Fruit fly (Drosophila melanogaster) whole organism, embryonic: ENCODE measurements around the gene CG8671.
A peak's percentile ranks its signal among the peaks of the same experiment; 100 is the strongest.

Experiments used
- B-H2 ChIP-seq: fragments of 200-800 bp; sonication (Bioruptor generic); optimal IDR thresholded peaks from 2 replicates; lab custom pipeline; 2018; ENCODE audit warnings: missing biosample characterization, mild to moderate bottlenecking, missing genetic modification characterization
- Blimp-1 ChIP-seq: fragments of 200-800 bp; sonication (Bioruptor generic); optimal IDR thresholded peaks from 3 replicates; lab custom pipeline; 2018; ENCODE audit warnings: missing biosample characterization, missing genetic modification characterization, mild to moderate bottlenecking, moderate library complexity, missing genetic modification reagents
- CG10543 ChIP-seq: fragments of 200-800 bp; sonication (Bioruptor generic); optimal IDR thresholded peaks from 3 replicates; lab custom pipeline; 2017; ENCODE audit warnings: missing biosample characterization, mild to moderate bottlenecking, missing genetic modification characterization, moderate library complexity
- CG10565 ChIP-seq: fragments of 200-800 bp; sonication (Bioruptor generic); optimal IDR thresholded peaks from 3 replicates; lab custom pipeline; 2016; ENCODE audit warnings: missing biosample characterization, mild to moderate bottlenecking, missing genetic modification characterization
- CG13287 ChIP-seq: fragments of 200-800 bp; sonication (Bioruptor generic); IDR thresholded peaks from 2 replicates; pipeline ENCODE4 v1.3.6; 2022; ENCODE audit warnings: missing biosample characterization, missing genetic modification characterization; ENCODE audit not compliant: partially characterized antibody
- CG14860 ChIP-seq: fragments of 200-800 bp; sonication (Bioruptor generic); IDR thresholded peaks from 3 replicates; pipeline ENCODE4 v1.3.6; 2022; ENCODE audit warnings: missing biosample characterization, missing genetic modification characterization; ENCODE audit not compliant: partially characterized antibody
- CG15011 ChIP-seq: fragments of 200-800 bp; sonication (Bioruptor generic); optimal IDR thresholded peaks from 3 replicates; lab custom pipeline; 2018; ENCODE audit warnings: missing biosample characterization, mild to moderate bottlenecking, missing genetic modification characterization
- CG15269 ChIP-seq: fragments of 200-800 bp; sonication (Bioruptor generic); optimal IDR thresholded peaks from 2 replicates; lab custom pipeline; 2018; ENCODE audit warnings: missing biosample characterization, mild to moderate bottlenecking, missing genetic modification characterization, moderate library complexity
- CG1647 ChIP-seq: fragments of 200-800 bp; sonication (Bioruptor generic); optimal IDR thresholded peaks from 3 replicates; lab custom pipeline; 2016; ENCODE audit warnings: missing biosample characterization, missing genetic modification characterization
- CG17385 ChIP-seq: fragments of 200-800 bp; sonication (Bioruptor generic); optimal IDR thresholded peaks from 3 replicates; lab custom pipeline; 2018; ENCODE audit warnings: missing biosample characterization, mild to moderate bottlenecking, missing genetic modification characterization
- CG17568 ChIP-seq: fragments of 200-800 bp; sonication (Bioruptor generic); optimal IDR thresholded peaks from 2 replicates; lab custom pipeline; 2018; ENCODE audit warnings: missing biosample characterization, mild to moderate bottlenecking, missing genetic modification characterization, moderate library complexity
- CG17829 ChIP-seq: fragments of 200-800 bp; optimal IDR thresholded peaks from 2 replicates; lab custom pipeline; 2019; ENCODE audit warnings: missing biosample characterization, mild to moderate bottlenecking, missing genetic modification characterization, moderate library complexity
- CG18011 ChIP-seq: fragments of 200-800 bp; sonication (Bioruptor generic); optimal IDR thresholded peaks from 2 replicates; lab custom pipeline; 2017; ENCODE audit warnings: missing biosample characterization, missing genetic modification characterization, mild to moderate bottlenecking, moderate library complexity, missing genotype
- CG2116 ChIP-seq: fragments of 200-800 bp; sonication (Bioruptor generic); optimal IDR thresholded peaks from 3 replicates; lab custom pipeline; 2018; ENCODE audit warnings: missing biosample characterization, mild to moderate bottlenecking, missing genetic modification characterization
- CG4328 ChIP-seq: fragments of 200-800 bp; sonication (Bioruptor generic); optimal IDR thresholded peaks from 3 replicates; lab custom pipeline; 2017; ENCODE audit warnings: missing biosample characterization, missing genetic modification reagents, missing genetic modification characterization
- CG6765 ChIP-seq: fragments of 200-800 bp; sonication (Bioruptor generic); optimal IDR thresholded peaks from 3 replicates; lab custom pipeline; 2017; ENCODE audit warnings: missing biosample characterization, mild to moderate bottlenecking, missing genetic modification characterization
- CG7963 ChIP-seq: fragments of 200-800 bp; sonication (Bioruptor generic); IDR thresholded peaks from 3 replicates; pipeline ENCODE4 v1.3.6; 2022; ENCODE audit warnings: missing biosample characterization, missing genetic modification characterization; ENCODE audit not compliant: partially characterized antibody
- CG9437 ChIP-seq: fragments of 200-800 bp; sonication (Bioruptor generic); optimal IDR thresholded peaks from 2 replicates; lab custom pipeline; 2018; ENCODE audit warnings: missing biosample characterization, mild to moderate bottlenecking, missing genetic modification characterization
- Deaf1 ChIP-seq: fragments of 200-800 bp; optimal IDR thresholded peaks from 3 replicates; lab custom pipeline; 2019; ENCODE audit warnings: missing biosample characterization, mild to moderate bottlenecking, missing genetic modification characterization, moderate library complexity
- Elba2 ChIP-seq: fragments of 200-800 bp; sonication (Bioruptor generic); optimal IDR thresholded peaks from 3 replicates; lab custom pipeline; 2016; ENCODE audit warnings: missing biosample characterization, missing genetic modification characterization
- Fer1 ChIP-seq: fragments of 200-800 bp; sonication (Bioruptor generic); optimal IDR thresholded peaks from 2 replicates; lab custom pipeline; 2017; ENCODE audit warnings: missing biosample characterization, mild to moderate bottlenecking, missing genetic modification characterization
- Fer3 ChIP-seq: fragments of 200-800 bp; sonication (Bioruptor generic); optimal IDR thresholded peaks from 2 replicates; lab custom pipeline; 2018; ENCODE audit warnings: missing biosample characterization, mild to moderate bottlenecking, missing genetic modification characterization, moderate library complexity
- HLH4C ChIP-seq: fragments of 200-800 bp; sonication (Bioruptor generic); IDR thresholded peaks from 3 replicates; pipeline ENCODE4 v1.3.6; 2022; ENCODE audit warnings: missing biosample characterization, missing genetic modification characterization; ENCODE audit not compliant: partially characterized antibody
- HLHmδ ChIP-seq: fragments of 200-800 bp; sonication (Bioruptor generic); optimal IDR thresholded peaks from 2 replicates; lab custom pipeline; 2018; ENCODE audit warnings: missing biosample characterization, mild to moderate bottlenecking, missing genetic modification characterization, moderate library complexity
- HmgD ChIP-seq: fragments of 200-800 bp; sonication (Bioruptor generic); optimal IDR thresholded peaks from 3 replicates; lab custom pipeline; 2016; ENCODE audit warnings: missing biosample characterization, missing genetic modification characterization
- Hr51 ChIP-seq, 2 experiments: fragments of 200-800 bp; sonication (Bioruptor generic); optimal IDR thresholded peaks; 2 replicates in 1 of 2; 3 replicates in 1 of 2; lab custom pipeline; 2016 to 2018; ENCODE audit warnings: missing biosample characterization in 2 of 2, missing genetic modification characterization in 2 of 2, mild to moderate bottlenecking in 1 of 2, moderate library complexity in 1 of 2
- Hsf ChIP-seq: fragments of 200-800 bp; sonication (Bioruptor generic); optimal IDR thresholded peaks from 3 replicates; lab custom pipeline; 2016; ENCODE audit warnings: missing biosample characterization, missing genetic modification characterization
- Lhr ChIP-seq: fragments of 200-800 bp; sonication (Bioruptor generic); optimal IDR thresholded peaks from 3 replicates; lab custom pipeline; 2017; ENCODE audit warnings: mild to moderate bottlenecking, missing biosample characterization, missing genetic modification reagents, missing genetic modification characterization
- Lpt ChIP-seq: fragments of >200 bp; optimal IDR thresholded peaks from 2 replicates; lab custom pipeline; 2018; ENCODE audit warnings: missing biosample characterization, missing genetic modification characterization
- Med ChIP-seq: fragments of 200-800 bp; sonication (Bioruptor generic); peaks from one replicate; lab custom pipeline; 2016; ENCODE audit warnings: missing biosample characterization, missing genetic modification characterization, mild to moderate bottlenecking, inconsistent platforms, moderate library complexity
- cwo ChIP-seq: fragments of 200-800 bp; sonication (Bioruptor generic); optimal IDR thresholded peaks from 3 replicates; lab custom pipeline; 2017; ENCODE audit warnings: missing biosample characterization, missing genetic modification characterization, mild to moderate bottlenecking, moderate library complexity, missing genetic modification reagents
- ewg ChIP-seq: fragments of 200-800 bp; sonication (Bioruptor generic); optimal IDR thresholded peaks from 3 replicates; lab custom pipeline; 2017; ENCODE audit warnings: mild to moderate bottlenecking, missing biosample characterization, missing genetic modification reagents, missing genetic modification characterization
- gcm ChIP-seq: fragments of 200-800 bp; sonication (Bioruptor generic); optimal IDR thresholded peaks from 2 replicates; lab custom pipeline; 2019; ENCODE audit warnings: missing biosample characterization, mild to moderate bottlenecking, missing genetic modification characterization, moderate library complexity
- grn ChIP-seq: fragments of 200-800 bp; sonication (Bioruptor generic); optimal IDR thresholded peaks from 3 replicates; lab custom pipeline; 2017; ENCODE audit warnings: missing biosample characterization, missing genetic modification characterization
- ind ChIP-seq: fragments of 200-800 bp; sonication (Bioruptor generic); optimal IDR thresholded peaks from 3 replicates; lab custom pipeline; 2016; ENCODE audit warnings: missing biosample characterization, missing genetic modification characterization
- lab ChIP-seq: fragments of 200-800 bp; sonication (Bioruptor generic); optimal IDR thresholded peaks from 3 replicates; lab custom pipeline; 2017; ENCODE audit warnings: missing biosample characterization, missing genetic modification characterization, mild to moderate bottlenecking, moderate library complexity, missing genetic modification reagents
- lov ChIP-seq, 2 experiments: fragments of 200-800 bp in 1 of 2; fragments of >200 bp in 1 of 2; sonication (Bioruptor generic) in 1 of 2; IDR thresholded peaks in 1 of 2; optimal IDR thresholded peaks in 1 of 2; 2 replicates in 1 of 2; 3 replicates in 1 of 2; pipeline versions ENCODE4 v1.3.6 to Lab custom; 2017 to 2022; ENCODE audit warnings: missing biosample characterization in 1 of 2, missing genetic modification characterization in 1 of 2
- odd ChIP-seq: fragments of 200-800 bp; sonication (Bioruptor generic); optimal IDR thresholded peaks from 2 replicates; lab custom pipeline; 2017; ENCODE audit warnings: missing biosample characterization, mild to moderate bottlenecking, missing genetic modification characterization
- pzg ChIP-seq: fragments of 200-800 bp; sonication (Bioruptor generic); optimal IDR thresholded peaks from 3 replicates; lab custom pipeline; 2018; ENCODE audit warnings: missing biosample characterization, mild to moderate bottlenecking, missing genetic modification characterization, moderate library complexity
- seq ChIP-seq: fragments of 200-800 bp; sonication (Bioruptor generic); IDR thresholded peaks from 2 replicates; pipeline ENCODE4 v1.3.6; 2022; ENCODE audit warnings: missing biosample characterization, missing genetic modification characterization
- sug ChIP-seq: fragments of 200-800 bp; optimal IDR thresholded peaks from 2 replicates; lab custom pipeline; 2019; ENCODE audit warnings: missing biosample characterization, mild to moderate bottlenecking, missing genetic modification characterization, moderate library complexity
- ttk ChIP-seq: fragments of 200-800 bp; sonication (Bioruptor generic); IDR thresholded peaks from 2 replicates; pipeline ENCODE4 v2.1.2; 2022; ENCODE audit warnings: missing biosample characterization, missing genetic modification characterization
- vvl ChIP-seq: fragments of 200-800 bp; sonication (Bioruptor generic); IDR thresholded peaks from 2 replicates; pipeline ENCODE4 v1.3.6; 2022; ENCODE audit warnings: missing biosample characterization, missing genetic modification characterization
- wdn ChIP-seq: fragments of 200-800 bp; sonication (Bioruptor generic); IDR thresholded peaks from 2 replicates; pipeline ENCODE4 v1.3.6; 2022; ENCODE audit warnings: missing biosample characterization, missing genetic modification characterization
- yki ChIP-seq: fragments of >200 bp; optimal IDR thresholded peaks from 3 replicates; lab custom pipeline; 2018
- zen2 ChIP-seq: fragments of 200-800 bp; sonication (Bioruptor generic); IDR thresholded peaks from 3 replicates; pipeline ENCODE4 v1.3.6; 2022; ENCODE audit warnings: missing biosample characterization, missing genetic modification characterization; ENCODE audit not compliant: partially characterized antibody

Gene CG8671

DNA sequence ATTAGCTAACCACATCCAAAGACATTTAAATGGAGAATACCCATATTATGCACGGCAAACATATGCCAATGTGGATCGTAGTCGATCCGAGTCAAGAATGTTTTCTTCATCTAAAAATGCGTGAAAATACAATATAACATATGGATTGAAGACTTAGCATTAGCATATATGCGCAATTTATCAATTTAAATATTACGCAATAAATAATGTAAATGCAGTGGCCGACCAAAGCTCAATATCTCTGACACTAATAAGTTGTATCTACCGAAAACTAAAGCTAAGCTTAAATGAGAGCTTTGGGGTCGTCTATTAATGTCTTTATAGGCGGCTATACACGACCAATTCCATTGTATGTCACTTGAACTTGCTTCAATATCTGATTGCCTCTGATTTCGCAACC lies 27.3 kb upstream of the CG8671 start (continued):
- TF ChIP-seq Hr51 (GFP tag; optimal IDR thresholded peaks at IDR 0.05; lab: Kevin White, UChicago) = no peak
- TF ChIP-seq lov (optimal IDR thresholded peaks at IDR 0.05; lab: Kevin White, UChicago) = no peak
- TF ChIP-seq lov (GFP tag; IDR thresholded peaks at IDR 0.05; lab: Robert Waterston, UW) = no peak
- TF ChIP-seq CG18011 (GFP tag; lab: Kevin White, UChicago) = peak; percentile 93
- peak; percentile 15 for TF ChIP-seq CG4328 (GFP tag; lab: Kevin White, UChicago)
- no peak for TF ChIP-seq Deaf1 (tag; lab: Kevin White, UChicago)
- no peak for TF ChIP-seq Hsf (GFP tag; lab: Kevin White, UChicago)
- TF ChIP-seq ttk (GFP tag; lab: Robert Waterston, UW) = no peak
- no peak for TF ChIP-seq CG10565 (GFP tag; lab: Kevin White, UChicago)
- TF ChIP-seq zen2 (GFP tag; lab: Robert Waterston, UW) = no peak
- no peak for TF ChIP-seq HLHmδ (GFP tag; lab: Kevin White, UChicago)
- no peak for TF ChIP-seq seq (GFP tag; lab: Robert Waterston, UW)
- TF ChIP-seq vvl = peak; percentile 81
- no peak for TF ChIP-seq yki (lab: Kevin White, UChicago)
- no peak for TF ChIP-seq gcm (GFP tag; lab: Kevin White, UChicago)
- TF ChIP-seq Med (GFP tag; lab: Kevin White, UChicago) = peak; percentile 52
- TF ChIP-seq CG1647 (GFP tag; lab: Kevin White, UChicago) = no peak
- peak; percentile 41 for TF ChIP-seq CG15269 (tag; lab: Kevin White, UChicago)

DNA sequence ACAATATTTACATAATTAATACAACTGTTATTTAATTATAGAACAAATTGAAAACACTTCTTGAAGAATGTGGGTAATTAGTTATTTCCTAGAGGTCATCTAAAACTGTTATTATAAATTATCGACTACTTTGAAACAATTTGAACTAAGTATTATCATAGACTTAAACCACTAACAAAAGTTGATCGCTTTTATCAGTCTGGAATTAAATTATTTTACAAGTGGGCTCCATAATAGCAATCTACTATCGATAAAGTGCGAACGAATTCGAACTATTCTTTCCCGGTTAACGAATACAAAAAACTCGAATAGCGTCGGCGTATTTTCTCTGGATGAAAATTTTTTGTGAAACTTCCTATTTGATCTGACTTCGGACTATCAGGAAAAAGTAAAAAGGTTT lies 26.1 kb upstream of the CG8671 start, which contains the start of gene CG31626:
TSS of gene CG31626 (minus strand) at position 101 of the 400 bp plus-strand sequence.
- TF ChIP-seq cwo (GFP tag; lab: Kevin White, UChicago) (no peak), CG17385 (GFP tag; lab: Kevin White, UChicago) (no peak), ind (GFP tag; lab: Kevin White, UChicago) (no peak), Fer3 (no peak), wdn (GFP tag; lab: Robert Waterston, UW) (no peak), B-H2 (no peak), Lpt (GFP tag; lab: Kevin White, UChicago) (no peak), pzg (GFP tag; lab: Kevin White, UChicago) (no peak), HmgD (GFP tag; lab: Kevin White, UChicago) (no peak), Blimp-1 (GFP tag; lab: Kevin White, UChicago) (no peak), grn (no peak), HLH4C (GFP tag; lab: Robert Waterston, UW) (no peak), CG17829 (tag; lab: Kevin White, UChicago) (no peak)

- peak; percentile 73 for TF ChIP-seq CG2116 (GFP tag; lab: Kevin White, UChicago)
- TF ChIP-seq CG4328 (GFP tag; lab: Kevin White, UChicago) = peak; percentile 51
- TF ChIP-seq sug = peak; percentile 5
- no peak for TF ChIP-seq CG13287 (GFP tag; lab: Robert Waterston, UW)
- TF ChIP-seq ewg (GFP tag; lab: Kevin White, UChicago) = peak; percentile 34
- TF ChIP-seq CG7963 (GFP tag; lab: Robert Waterston, UW) = no peak
- TF ChIP-seq CG17568 (GFP tag; lab: Kevin White, UChicago) = peak; percentile 42
- TF ChIP-seq CG6765 (GFP tag; lab: Kevin White, UChicago) = peak; percentile 20
- TF ChIP-seq Fer1 (GFP tag; lab: Kevin White, UChicago) = peak; percentile 57
- TF ChIP-seq CG9437 = peak; percentile 99
- TF ChIP-seq Elba2 (GFP tag; lab: Kevin White, UChicago) = peak; percentile 17
- TF ChIP-seq lab = peak; percentile 30
- no peak for TF ChIP-seq CG15011 (GFP tag; lab: Kevin White, UChicago)
- TF ChIP-seq CG14860 (GFP tag; lab: Robert Waterston, UW) = no peak
- peak; percentile 73 for TF ChIP-seq CG10543 (GFP tag; lab: Kevin White, UChicago)
- TF ChIP-seq Lhr (GFP tag; lab: Kevin White, UChicago) = peak; percentile 87
- TF ChIP-seq odd (GFP tag; lab: Kevin White, UChicago) = peak; percentile 32
These were observed 25.6 kb upstream of the CG8671 start, which contains the start of gene Hr39 for dm6 chr2L:21237048-21237747. Gene Hr39, plus strand, starts transcription at chr2L:21237250.
